Fruit fly (Drosophila melanogaster) whole organism, embryonic: ENCODE data around the gene CG15247.
A peak's percentile ranks its signal among the peaks of the same experiment; 100 is the strongest.

Source experiments
- Ada2b ChIP-seq: fragments of 200-800 bp; sonication (Bioruptor generic); IDR thresholded peaks from 2 replicates; pipeline ENCODE4 v1.3.6; 2022; ENCODE audit warnings: missing biosample characterization, missing genetic modification characterization
- Aef1 ChIP-seq: fragments of 200-800 bp; sonication (Bioruptor generic); IDR thresholded peaks from 3 replicates; pipeline ENCODE4 v1.3.6; 2022; ENCODE audit warnings: missing biosample characterization, missing genetic modification characterization
- Bgb ChIP-seq: fragments of 200-800 bp; sonication (Bioruptor generic); IDR thresholded peaks from 2 replicates; pipeline ENCODE4 v1.3.6; 2022; ENCODE audit warnings: missing biosample characterization, missing genetic modification characterization; ENCODE audit not compliant: partially characterized antibody
- BtbVII ChIP-seq: fragments of 200-800 bp; sonication (Bioruptor generic); optimal IDR thresholded peaks from 3 replicates; lab custom pipeline; 2017; ENCODE audit warnings: missing biosample characterization, mild to moderate bottlenecking, missing genetic modification characterization
- CG10274 ChIP-seq: fragments of 200-800 bp; sonication (Bioruptor generic); optimal IDR thresholded peaks from 3 replicates; lab custom pipeline; 2017; ENCODE audit warnings: missing biosample characterization, mild to moderate bottlenecking, missing genetic modification characterization
- CG11723 ChIP-seq: fragments of 200-800 bp; sonication (Bioruptor generic); optimal IDR thresholded peaks from 2 replicates; lab custom pipeline; 2017; ENCODE audit warnings: missing biosample characterization, mild to moderate bottlenecking, missing genetic modification characterization
- CG13624 ChIP-seq: fragments of 200-800 bp; sonication (Bioruptor generic); optimal IDR thresholded peaks from 2 replicates; lab custom pipeline; 2016; ENCODE audit warnings: missing biosample characterization, missing genetic modification characterization
- CG14014 ChIP-seq: fragments of 200-800 bp; sonication (Bioruptor generic); IDR thresholded peaks from 2 replicates; pipeline ENCODE4 v1.3.6; 2022; ENCODE audit warnings: missing biosample characterization, missing genetic modification characterization
- CG17328 ChIP-seq: fragments of 200-800 bp; sonication (Bioruptor generic); IDR thresholded peaks from 2 replicates; pipeline ENCODE4 v1.3.6; 2022; ENCODE audit warnings: missing biosample characterization, missing genetic modification characterization
- CG17385 ChIP-seq: fragments of 200-800 bp; sonication (Bioruptor generic); optimal IDR thresholded peaks from 3 replicates; lab custom pipeline; 2018; ENCODE audit warnings: missing biosample characterization, mild to moderate bottlenecking, missing genetic modification characterization
- CG17612 ChIP-seq: fragments of 200-800 bp; sonication (Bioruptor generic); IDR thresholded peaks from 2 replicates; pipeline ENCODE4 v1.3.6; 2022; ENCODE audit warnings: missing biosample characterization, missing genetic modification characterization
- CG17912 ChIP-seq: fragments of 200-800 bp; sonication (Bioruptor generic); optimal IDR thresholded peaks from 2 replicates; lab custom pipeline; 2018; ENCODE audit warnings: missing biosample characterization, mild to moderate bottlenecking, missing genetic modification characterization
- CG32767 ChIP-seq: fragments of 200-800 bp; sonication (Bioruptor generic); IDR thresholded peaks from 2 replicates; pipeline ENCODE4 v1.3.6; 2022; ENCODE audit warnings: missing biosample characterization, missing genetic modification characterization
- CG33557 ChIP-seq: fragments of 200-800 bp; sonication (Bioruptor generic); optimal IDR thresholded peaks from 2 replicates; lab custom pipeline; 2019; ENCODE audit warnings: missing biosample characterization, mild to moderate bottlenecking, missing genetic modification characterization, moderate library complexity
- CG3726 ChIP-seq: fragments of 200-800 bp; sonication (Bioruptor generic); IDR thresholded peaks from 3 replicates; pipeline ENCODE4, ENCODE4 v1.3.6; 2022; ENCODE audit warnings: missing biosample characterization, missing genetic modification characterization
- CG4617 ChIP-seq: fragments of 200-800 bp; sonication (Bioruptor generic); optimal IDR thresholded peaks from 3 replicates; lab custom pipeline; 2016; ENCODE audit warnings: missing biosample characterization, missing genetic modification characterization, borderline replicate concordance
- CG6175 ChIP-seq: fragments of 200-800 bp; sonication (Bioruptor generic); IDR thresholded peaks from 3 replicates; pipeline ENCODE4 v1.3.6; 2022; ENCODE audit warnings: missing biosample characterization, missing genetic modification characterization
- CG6272 ChIP-seq: fragments of 200-800 bp; sonication (Bioruptor generic); IDR thresholded peaks from 2 replicates; pipeline ENCODE4 v1.3.6; 2022; ENCODE audit warnings: missing biosample characterization, missing genetic modification characterization
- CG7271 ChIP-seq: fragments of 200-800 bp; sonication (Bioruptor generic); optimal IDR thresholded peaks from 2 replicates; lab custom pipeline; 2018; ENCODE audit warnings: missing biosample characterization, mild to moderate bottlenecking, missing genetic modification characterization, moderate library complexity
- CG7556 ChIP-seq: fragments of 200-800 bp; sonication (Bioruptor generic); optimal IDR thresholded peaks from 2 replicates; lab custom pipeline; 2017; ENCODE audit warnings: missing biosample characterization, mild to moderate bottlenecking, missing genetic modification characterization
- CG8388 ChIP-seq: fragments of 200-800 bp; sonication (Bioruptor generic); optimal IDR thresholded peaks from 2 replicates; lab custom pipeline; 2019; ENCODE audit warnings: missing biosample characterization, mild to moderate bottlenecking, missing genetic modification characterization, moderate library complexity
- D19B ChIP-seq: fragments of 200-800 bp; sonication (Bioruptor generic); optimal IDR thresholded peaks from 2 replicates; lab custom pipeline; 2017; ENCODE audit warnings: missing biosample characterization, mild to moderate bottlenecking, missing genetic modification characterization
- Hr51 ChIP-seq, 2 experiments: fragments of 200-800 bp; sonication (Bioruptor generic); optimal IDR thresholded peaks; 2 replicates in 1 of 2; 3 replicates in 1 of 2; lab custom pipeline; 2016 to 2018; ENCODE audit warnings: missing biosample characterization in 2 of 2, missing genetic modification characterization in 2 of 2, mild to moderate bottlenecking in 1 of 2, moderate library complexity in 1 of 2
- Lim3 ChIP-seq: fragments of 200-800 bp; sonication (Bioruptor generic); IDR thresholded peaks from 2 replicates; pipeline ENCODE4 v1.3.6; 2022; ENCODE audit warnings: missing biosample characterization, missing genetic modification characterization
- Max ChIP-seq: fragments of 200-800 bp; sonication (Bioruptor generic); optimal IDR thresholded peaks from 2 replicates; lab custom pipeline; 2016; ENCODE audit warnings: missing biosample characterization, mild to moderate bottlenecking, missing genetic modification characterization
- Mrtf ChIP-seq: fragments of 200-800 bp; sonication (Bioruptor generic); IDR thresholded peaks from 3 replicates; pipeline ENCODE4 v1.3.6; 2022; ENCODE audit warnings: missing biosample characterization, missing genetic modification characterization
- Oli ChIP-seq: fragments of 200-800 bp; sonication (Bioruptor generic); optimal IDR thresholded peaks from 2 replicates; lab custom pipeline; 2018; ENCODE audit warnings: missing biosample characterization, mild to moderate bottlenecking, missing genetic modification characterization, moderate library complexity
- Trl ChIP-seq, 3 experiments: fragments of >200 bp in 2 of 3; fragments of 200-800 bp in 1 of 3; sonication (Bioruptor generic) in 1 of 3; optimal IDR thresholded peaks; 2 replicates in 1 of 3; 3 replicates in 2 of 3; lab custom pipeline; 2016 to 2017; ENCODE audit warnings: missing biosample characterization in 1 of 3, missing genetic modification characterization in 1 of 3
- ab ChIP-seq: fragments of 200-800 bp; sonication (Bioruptor generic); optimal IDR thresholded peaks from 2 replicates; lab custom pipeline; 2016; ENCODE audit warnings: missing biosample characterization, missing genetic modification characterization
- al ChIP-seq: fragments of 200-800 bp; sonication (Bioruptor generic); IDR thresholded peaks from 2 replicates; pipeline ENCODE4 v1.3.6; 2022; ENCODE audit warnings: missing biosample characterization, missing genetic modification characterization
- ato ChIP-seq: fragments of 200-800 bp; sonication (Bioruptor generic); IDR thresholded peaks from 2 replicates; pipeline ENCODE4 v1.3.6; 2022; ENCODE audit warnings: missing biosample characterization, missing genetic modification characterization; ENCODE audit not compliant: partially characterized antibody
- bbx ChIP-seq: fragments of 200-800 bp; sonication (Bioruptor generic); IDR thresholded peaks from 2 replicates; pipeline ENCODE4 v1.3.6; 2022; ENCODE audit warnings: missing biosample characterization, missing genetic modification characterization; ENCODE audit not compliant: partially characterized antibody
- chn ChIP-seq: fragments of 200-800 bp; sonication (Bioruptor generic); optimal IDR thresholded peaks from 2 replicates; lab custom pipeline; 2016; ENCODE audit warnings: missing biosample characterization, missing genetic modification characterization
- ci ChIP-seq: fragments of 200-800 bp; sonication (Bioruptor generic); IDR thresholded peaks from 3 replicates; pipeline ENCODE4 v1.3.6; 2022; ENCODE audit warnings: missing biosample characterization, missing genetic modification characterization
- crol ChIP-seq: fragments of 200-800 bp; sonication (Bioruptor generic); IDR thresholded peaks from 2 replicates; pipeline ENCODE4 v1.3.6; 2022; ENCODE audit warnings: missing biosample characterization, missing genetic modification characterization
- disco-r ChIP-seq: fragments of 200-800 bp; sonication (Bioruptor generic); optimal IDR thresholded peaks from 2 replicates; lab custom pipeline; 2016; ENCODE audit warnings: missing biosample characterization, missing genetic modification characterization
- dysf ChIP-seq: fragments of 200-800 bp; sonication (Bioruptor generic); IDR thresholded peaks from 3 replicates; pipeline ENCODE4 v1.3.6; 2022; ENCODE audit warnings: missing biosample characterization, missing genetic modification characterization
- gcm ChIP-seq: fragments of 200-800 bp; sonication (Bioruptor generic); optimal IDR thresholded peaks from 2 replicates; lab custom pipeline; 2019; ENCODE audit warnings: missing biosample characterization, mild to moderate bottlenecking, missing genetic modification characterization, moderate library complexity
- gem ChIP-seq: fragments of 200-800 bp; sonication (Bioruptor generic); optimal IDR thresholded peaks from 2 replicates; lab custom pipeline; 2019; ENCODE audit warnings: missing biosample characterization, mild to moderate bottlenecking, missing genetic modification characterization, moderate library complexity
- grn ChIP-seq: fragments of 200-800 bp; sonication (Bioruptor generic); optimal IDR thresholded peaks from 3 replicates; lab custom pipeline; 2017; ENCODE audit warnings: missing biosample characterization, missing genetic modification characterization
- her ChIP-seq: fragments of 200-800 bp; sonication (Bioruptor generic); optimal IDR thresholded peaks from 2 replicates; lab custom pipeline; 2016; ENCODE audit warnings: missing biosample characterization, missing genetic modification characterization
- lilli ChIP-seq: fragments of 200-800 bp; sonication (Bioruptor generic); optimal IDR thresholded peaks from 3 replicates; lab custom pipeline; 2016; ENCODE audit warnings: missing biosample characterization, missing genetic modification characterization
- mirr ChIP-seq: fragments of 200-800 bp; sonication (Bioruptor generic); optimal IDR thresholded peaks from 3 replicates; lab custom pipeline; 2018; ENCODE audit warnings: missing biosample characterization, mild to moderate bottlenecking, missing genetic modification characterization
- sd ChIP-seq: fragments of 200-800 bp; sonication (Bioruptor generic); optimal IDR thresholded peaks from 3 replicates; lab custom pipeline; 2018; ENCODE audit warnings: missing biosample characterization, mild to moderate bottlenecking, missing genetic modification characterization, moderate library complexity
- slou ChIP-seq: fragments of 200-800 bp; sonication (Bioruptor generic); optimal IDR thresholded peaks from 3 replicates; lab custom pipeline; 2016; ENCODE audit warnings: missing biosample characterization, missing genetic modification characterization
- sna ChIP-seq: fragments of 200-800 bp; sonication (Bioruptor generic); IDR thresholded peaks from 2 replicates; pipeline ENCODE4 v1.3.6; 2022; ENCODE audit warnings: missing biosample characterization, missing genetic modification characterization; ENCODE audit not compliant: partially characterized antibody
- so ChIP-seq: fragments of 200-800 bp; sonication (Bioruptor generic); IDR thresholded peaks from 3 replicates; pipeline ENCODE4 v1.3.6; 2022; ENCODE audit warnings: missing biosample characterization, missing genetic modification characterization
- tll ChIP-seq, 2 experiments: fragments of 200-800 bp in 1 of 2; fragments of >200 bp in 1 of 2; sonication (Bioruptor generic) in 1 of 2; optimal IDR thresholded peaks; 2 replicates each; lab custom pipeline; 2017 to 2019; ENCODE audit warnings: missing biosample characterization in 2 of 2, missing genetic modification characterization in 2 of 2, mild to moderate bottlenecking in 1 of 2, moderate library complexity in 1 of 2

CG15247 gene

dm6 chrX:9875948-9876853 lies at the start of gene CG15247:
Gene CG15247, minus strand, starts transcription at chrX:9876672.
- TF ChIP-seq ato, result no peak
- no peak for TF ChIP-seq CG17912 (GFP tag; lab: Kevin White, UChicago)
- peak; percentile 11 for TF ChIP-seq CG10274 (GFP tag; lab: Kevin White, UChicago)
- peak; percentile 66 for TF ChIP-seq sd (tag; lab: Kevin White, UChicago)
- peak; percentile 0 for TF ChIP-seq BtbVII (GFP tag; lab: Kevin White, UChicago)
- TF ChIP-seq gem, result peak; percentile 87
- TF ChIP-seq CG32767 (GFP tag; lab: Robert Waterston, UW), result no peak; the same call in 1 of the 2 replicates
- TF ChIP-seq CG17328 (GFP tag; lab: Robert Waterston, UW), result peak; percentile 69
- TF ChIP-seq CG17612, result peak; percentile 63
- TF ChIP-seq disco-r (GFP tag; lab: Kevin White, UChicago), result no peak
- TF ChIP-seq Bgb (GFP tag; lab: Robert Waterston, UW), result no peak
- peak; percentile 73 for TF ChIP-seq Mrtf (GFP tag; lab: Robert Waterston, UW)
- TF ChIP-seq bbx (GFP tag; lab: Robert Waterston, UW), result no peak
- no peak for TF ChIP-seq Trl (optimal IDR thresholded peaks at IDR 0.05; lab: Kevin White, UChicago)
- peak; percentile 72 for TF ChIP-seq Trl (GFP tag; optimal IDR thresholded peaks at IDR 0.05; lab: Kevin White, UChicago)
- peak; percentile 33 for TF ChIP-seq slou
- TF ChIP-seq CG11723 (GFP tag; lab: Kevin White, UChicago), result peak; percentile 25
- no peak for TF ChIP-seq her
- TF ChIP-seq tll (GFP tag; optimal IDR thresholded peaks at IDR 0.05; lab: Kevin White, UChicago), result no peak
- TF ChIP-seq crol, result peak; percentile 82
- TF ChIP-seq Ada2b (GFP tag; lab: Robert Waterston, UW), result peak; percentile 83
- no peak for TF ChIP-seq Lim3 (GFP tag; lab: Robert Waterston, UW)
- TF ChIP-seq Aef1 (GFP tag; lab: Robert Waterston, UW), result peak; percentile 80
- peak; percentile 63 for TF ChIP-seq CG8388
- TF ChIP-seq D19B (GFP tag; lab: Kevin White, UChicago), result peak; percentile 34
- TF ChIP-seq CG17385 (GFP tag; lab: Kevin White, UChicago), result peak; percentile 77
- peak; percentile 84 for TF ChIP-seq al (GFP tag; lab: Robert Waterston, UW)
- no peak for TF ChIP-seq sna
- peak; percentile 47 for TF ChIP-seq gcm (GFP tag; lab: Kevin White, UChicago)
- peak; percentile 82 for TF ChIP-seq CG14014 (GFP tag; lab: Robert Waterston, UW)
- TF ChIP-seq dysf, result peak; percentile 90
- TF ChIP-seq mirr, result no peak
- peak; percentile 66 for TF ChIP-seq CG7556 (GFP tag; lab: Kevin White, UChicago)
- TF ChIP-seq CG7271 (tag; lab: Kevin White, UChicago), result no peak
- peak; percentile 13 for TF ChIP-seq CG4617 (GFP tag; lab: Kevin White, UChicago)
- TF ChIP-seq CG3726, result no peak
- TF ChIP-seq Max (GFP tag; lab: Kevin White, UChicago), result peak; percentile 39
- TF ChIP-seq ci (GFP tag; lab: Robert Waterston, UW), result peak; percentile 90
- peak; percentile 64; the same call in 2 of the 3 replicates for TF ChIP-seq CG6175 (GFP tag; lab: Robert Waterston, UW)
- peak; percentile 16 for TF ChIP-seq CG33557
- no peak for TF ChIP-seq grn (GFP tag; lab: Kevin White, UChicago)
- peak; percentile 57; the same call in 1 of the 3 replicates for TF ChIP-seq so
- peak; percentile 72 for TF ChIP-seq Oli (tag; lab: Kevin White, UChicago)
- TF ChIP-seq Hr51 (GFP tag; optimal IDR thresholded peaks at IDR 0.05; lab: Kevin White, UChicago), result peak; percentile 20 to 77
- TF ChIP-seq CG6272 (GFP tag; lab: Robert Waterston, UW), result peak; percentile 55
- TF ChIP-seq chn (GFP tag; lab: Kevin White, UChicago), result no peak
- TF ChIP-seq lilli (GFP tag; lab: Kevin White, UChicago), result peak; percentile 78
- no peak for TF ChIP-seq ab
- peak; percentile 79 for TF ChIP-seq CG13624 (GFP tag; lab: Kevin White, UChicago)
